Worm (Caenorhabditis elegans) whole organism, L4 larva: ENCODE data around the gene gmeb-3.

Source experiments
- aly-2 ChIP-seq: sonication (generic microtip); optimal IDR thresholded peaks from 2 replicates; lab custom pipeline; 2018; ENCODE audit warnings: missing biosample characterization, missing genetic modification characterization
- ceh-62 ChIP-seq: sonication (generic microtip); optimal IDR thresholded peaks from 2 replicates; lab custom pipeline; 2017; ENCODE audit warnings: missing biosample characterization, missing genetic modification characterization
- dpl-1 ChIP-seq: fragments of 150-350 bp; optimal IDR thresholded peaks from 2 replicates; lab custom pipeline; 2014; ENCODE audit warnings: missing biosample characterization, missing genetic modification reagents, missing genetic modification characterization
- lin-39 ChIP-seq: fragments of 150-350 bp; optimal IDR thresholded peaks from 2 replicates; lab custom pipeline; 2014; ENCODE audit warnings: missing biosample characterization, missing genetic modification reagents, missing genetic modification characterization
- mdl-1 ChIP-seq, 2 experiments: fragments of 150-350 bp in 1 of 2; sonication (generic microtip) in 1 of 2; optimal IDR thresholded peaks; 2 replicates each; lab custom pipeline; 2014 to 2017; ENCODE audit warnings: missing biosample characterization in 2 of 2, missing genetic modification characterization in 2 of 2
- mep-1 ChIP-seq: fragments of 150-350 bp; sonication (generic microtip); optimal IDR thresholded peaks from 3 replicates; lab custom pipeline; 2014; ENCODE audit warnings: missing biosample characterization, missing genetic modification characterization
- nhr-237 ChIP-seq: sonication (generic microtip); optimal IDR thresholded peaks from 2 replicates; lab custom pipeline; 2017; ENCODE audit warnings: missing biosample characterization, missing genetic modification characterization
- nhr-6 ChIP-seq: fragments of 150-350 bp; optimal IDR thresholded peaks from 2 replicates; lab custom pipeline; 2014; ENCODE audit warnings: missing biosample characterization, missing genetic modification characterization
- nhr-76 ChIP-seq: fragments of 150-350 bp; optimal IDR thresholded peaks from 2 replicates; lab custom pipeline; 2014; ENCODE audit warnings: missing biosample characterization, missing genetic modification characterization
- pha-4 ChIP-seq, 2 experiments: fragments of 150-350 bp in 1 of 2; fragments of 200-800 bp in 1 of 2; sonication (Bioruptor generic) in 1 of 2; IDR thresholded peaks in 1 of 2; optimal IDR thresholded peaks in 1 of 2; 2 replicates each; pipeline versions ENCODE4 v1.3.6 to Lab custom; 2014 to 2022; ENCODE audit warnings: missing genetic modification characterization in 2 of 2, missing genetic modification reagents in 2 of 2, missing biosample characterization in 1 of 2, missing compliant biosample characterization in 1 of 2
- unc-39 ChIP-seq: sonication (generic microtip); optimal IDR thresholded peaks from 2 replicates; lab custom pipeline; 2017; ENCODE audit warnings: missing biosample characterization, missing genetic modification characterization

- TF ChIP-seq dpl-1 (GFP tag; lab: Kevin White, UChicago) (no peak), pha-4 (GFP tag; IDR thresholded peaks at IDR 0.05; lab: Robert Waterston, UW) (no peak), pha-4 (tag; optimal IDR thresholded peaks at IDR 0.05; lab: Kevin White, UChicago) (no peak), nhr-76 (tag; lab: Kevin White, UChicago) (no peak), mep-1 (tag; lab: Kevin White, UChicago) (no peak), unc-39 (tag; lab: Kevin White, UChicago) (no peak), aly-2 (no peak), nhr-6 (tag; lab: Kevin White, UChicago) (no peak), mdl-1 (tag; optimal IDR thresholded peaks at IDR 0.05; lab: Kevin White, UChicago) (no peak), nhr-237 (tag; lab: Kevin White, UChicago) (no peak), lin-39 (tag; lab: Kevin White, UChicago) (no peak), ceh-62 (tag; lab: Kevin White, UChicago) (no peak)
Observed at ce11 chrIII:3726443-3726842, 41.9 kb upstream of the gmeb-3 start, which contains the start of gene gldi-5.
